Fruit fly (Drosophila melanogaster) whole organism, adult: Measurements from ENCODE around the gene CG32269.
A peak's percentile ranks its signal among the peaks of the same experiment; 100 is the strongest.

Experiments
- CG14711 ChIP-seq: fragments of 200-800 bp; sonication (Bioruptor generic); optimal IDR thresholded peaks from 2 replicates; lab custom pipeline; 2018; ENCODE audit warnings: missing biosample characterization, mild to moderate bottlenecking, missing genetic modification characterization, moderate library complexity
- CG1620 ChIP-seq: fragments of 200-800 bp; sonication (Bioruptor generic); optimal IDR thresholded peaks from 2 replicates; lab custom pipeline; 2016; ENCODE audit warnings: missing biosample characterization, missing genetic modification characterization
- CG5204 ChIP-seq: fragments of 200-800 bp; sonication (Bioruptor generic); optimal IDR thresholded peaks from 2 replicates; lab custom pipeline; 2016; ENCODE audit warnings: missing biosample characterization, missing genetic modification characterization
- CG7101 ChIP-seq: fragments of 200-800 bp; sonication (Bioruptor generic); optimal IDR thresholded peaks from 2 replicates; lab custom pipeline; 2018; ENCODE audit warnings: missing biosample characterization, mild to moderate bottlenecking, missing genetic modification characterization, moderate library complexity
- Hr96 ChIP-seq: fragments of 200-800 bp; sonication (Bioruptor generic); optimal IDR thresholded peaks from 2 replicates; lab custom pipeline; 2016; ENCODE audit warnings: missing biosample characterization, missing genetic modification characterization
- bab1 ChIP-seq: fragments of 200-800 bp; sonication (Bioruptor generic); optimal IDR thresholded peaks from 3 replicates; lab custom pipeline; 2019; ENCODE audit warnings: missing biosample characterization, mild to moderate bottlenecking, missing genetic modification characterization, moderate library complexity
- cic ChIP-seq: fragments of 200-800 bp; sonication (Bioruptor generic); optimal IDR thresholded peaks from 2 replicates; lab custom pipeline; 2017; ENCODE audit warnings: missing biosample characterization, mild to moderate bottlenecking, missing genetic modification characterization, moderate library complexity
- cnc ChIP-seq, 2 experiments: fragments of >200 bp; optimal IDR thresholded peaks; 2 replicates each; lab custom pipeline; 2017
- ovo ChIP-seq: fragments of 200-800 bp; sonication (Bioruptor generic); optimal IDR thresholded peaks from 2 replicates; lab custom pipeline; 2016; ENCODE audit warnings: missing biosample characterization, missing genetic modification characterization

DNA sequence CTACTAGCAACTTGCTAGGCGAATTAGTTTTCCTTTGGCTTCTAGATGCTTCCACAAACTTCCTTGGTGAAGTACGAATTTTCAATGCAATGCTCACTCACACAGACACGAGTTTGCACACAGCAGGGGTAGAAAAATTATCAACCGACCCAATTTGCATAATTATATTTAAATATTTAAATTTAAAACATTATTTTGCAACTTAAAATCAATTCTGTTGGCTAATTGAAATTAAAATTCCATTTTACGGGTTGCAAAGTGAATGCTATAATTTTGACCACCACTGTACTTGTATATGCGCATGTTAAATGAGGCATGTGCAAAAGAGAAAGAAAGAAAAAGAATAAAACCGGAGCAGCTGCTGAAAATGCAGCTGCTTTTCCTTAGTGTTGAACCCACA is 14.7 kb downstream of the CG32269 start:
- TF ChIP-seq ovo (no peak), Hr96 (peak; percentile 35), bab1 (GFP tag; lab: Kevin White, UChicago) (peak; percentile 87), CG14711 (peak; percentile 94), cnc (optimal IDR thresholded peaks at IDR 0.05; lab: Kevin White, UChicago) (no peak), cic (GFP tag; lab: Kevin White, UChicago) (peak; percentile 48), CG1620 (GFP tag; lab: Kevin White, UChicago) (peak; percentile 59), CG7101 (tag; lab: Kevin White, UChicago) (peak; percentile 94), CG5204 (GFP tag; lab: Kevin White, UChicago) (peak; percentile 46)
